Fruit fly (Drosophila melanogaster) whole organism, adult: ENCODE data around the gene CG42460.
A peak's percentile ranks its signal among the peaks of the same experiment; 100 is the strongest.

Experiments used
- CG14711 ChIP-seq: fragments of 200-800 bp; sonication (Bioruptor generic); optimal IDR thresholded peaks from 2 replicates; lab custom pipeline; 2018; ENCODE audit warnings: missing biosample characterization, mild to moderate bottlenecking, missing genetic modification characterization, moderate library complexity
- CG1620 ChIP-seq: fragments of 200-800 bp; sonication (Bioruptor generic); optimal IDR thresholded peaks from 2 replicates; lab custom pipeline; 2016; ENCODE audit warnings: missing biosample characterization, missing genetic modification characterization
- CG33017 ChIP-seq: fragments of 200-800 bp; sonication (Bioruptor generic); optimal IDR thresholded peaks from 2 replicates; lab custom pipeline; 2018; ENCODE audit warnings: missing biosample characterization, mild to moderate bottlenecking, missing genetic modification characterization, moderate library complexity
- CG7101 ChIP-seq: fragments of 200-800 bp; sonication (Bioruptor generic); optimal IDR thresholded peaks from 2 replicates; lab custom pipeline; 2018; ENCODE audit warnings: missing biosample characterization, mild to moderate bottlenecking, missing genetic modification characterization, moderate library complexity
- Clk ChIP-seq: fragments of 200-800 bp; sonication (Bioruptor generic); optimal IDR thresholded peaks from 2 replicates; lab custom pipeline; 2017; ENCODE audit warnings: missing biosample characterization, missing genetic modification characterization
- Hr96 ChIP-seq: fragments of 200-800 bp; sonication (Bioruptor generic); optimal IDR thresholded peaks from 2 replicates; lab custom pipeline; 2016; ENCODE audit warnings: missing biosample characterization, missing genetic modification characterization
- kay ChIP-seq: fragments of 200-800 bp; sonication (Bioruptor generic); peaks from one replicate; lab custom pipeline; 2016; ENCODE audit warnings: missing biosample characterization, missing genetic modification characterization, borderline replicate concordance
- pad ChIP-seq: fragments of 200-800 bp; sonication (Bioruptor generic); optimal IDR thresholded peaks from 3 replicates; lab custom pipeline; 2017; ENCODE audit warnings: missing biosample characterization, missing genetic modification characterization, mild to moderate bottlenecking, moderate library complexity, missing genetic modification reagents
- tj ChIP-seq: fragments of 200-800 bp; sonication (Bioruptor generic); optimal IDR thresholded peaks from 3 replicates; lab custom pipeline; 2017; ENCODE audit warnings: missing biosample characterization, mild to moderate bottlenecking, missing genetic modification characterization, moderate library complexity
- toe ChIP-seq: fragments of 200-800 bp; sonication (Bioruptor generic); optimal IDR thresholded peaks from 2 replicates; lab custom pipeline; 2016; ENCODE audit warnings: missing biosample characterization, missing genetic modification characterization

dm6 chr2L:3376684-3377086 is 11.6 kb downstream of the CG42460 start, which contains the start of the genes CG9662 and Ptpa:
- TF ChIP-seq CG1620 (GFP tag; lab: Kevin White, UChicago) (peak; percentile 82), tj (GFP tag; lab: Kevin White, UChicago) (peak; percentile 73), CG7101 (tag; lab: Kevin White, UChicago) (peak; percentile 61), Clk (GFP tag; lab: Kevin White, UChicago) (peak; percentile 33), CG33017 (tag; lab: Kevin White, UChicago) (peak; percentile 21), Hr96 (GFP tag; lab: Kevin White, UChicago) (peak; percentile 80), CG14711 (peak; percentile 56), kay (GFP tag; lab: Kevin White, UChicago) (peak; percentile 30), pad (GFP tag; lab: Kevin White, UChicago) (peak; percentile 36), toe (peak; percentile 85)
